Worm (Caenorhabditis elegans) whole organism, early embryonic: ENCODE data around the gene clec-143.

ENCODE experiments used
- B0310.2 ChIP-seq: sonication (generic microtip); optimal IDR thresholded peaks from 2 replicates; lab custom pipeline; 2016; ENCODE audit warnings: mild to moderate bottlenecking, missing genetic modification characterization, missing compliant biosample characterization
- ama-1 ChIP-seq: fragments of 150-350 bp; optimal IDR thresholded peaks from 2 replicates; lab custom pipeline; 2014
- ceh-36 ChIP-seq: sonication (generic microtip); optimal IDR thresholded peaks from 2 replicates; lab custom pipeline; 2016; ENCODE audit warnings: missing genetic modification characterization, inconsistent platforms, missing compliant biosample characterization
- flt-1 ChIP-seq: fragments of 200-800 bp; sonication (Bioruptor generic); IDR thresholded peaks from 2 replicates; pipeline ENCODE4 v1.3.6; 2022; ENCODE audit warnings: missing genetic modification characterization, missing compliant biosample characterization
- hmbx-1 ChIP-seq: sonication (generic microtip); optimal IDR thresholded peaks from 2 replicates; lab custom pipeline; 2016; ENCODE audit warnings: mild to moderate bottlenecking, missing genetic modification characterization, missing compliant biosample characterization
- hmg-4 ChIP-seq: fragments of 200-800 bp; sonication (Bioruptor generic); optimal IDR thresholded peaks from 2 replicates; lab custom pipeline; 2018; ENCODE audit warnings: mild to moderate bottlenecking, missing genetic modification characterization, missing compliant biosample characterization
- pes-1 ChIP-seq: fragments of 200-800 bp; sonication (Bioruptor generic); IDR thresholded peaks from 2 replicates; pipeline ENCODE4 v1.3.6; 2022; ENCODE audit warnings: missing genetic modification reagents, missing genetic modification characterization, missing compliant biosample characterization
- sea-1 ChIP-seq: fragments of 200-800 bp; sonication (Bioruptor generic); conservative IDR thresholded peaks from 2 replicates; pipeline ENCODE4 v1.3.6; 2022; ENCODE audit warnings: missing genetic modification characterization, missing compliant biosample characterization
- tbx-11 ChIP-seq: fragments of 200-800 bp; sonication (Bioruptor generic); IDR thresholded peaks from 2 replicates; pipeline ENCODE4 v1.3.6; 2022; ENCODE audit warnings: missing genetic modification characterization, missing compliant biosample characterization
- tbx-37 ChIP-seq: fragments of 200-800 bp; sonication (Bioruptor generic); conservative IDR thresholded peaks from 2 replicates; pipeline ENCODE4 v1.3.6; 2022; ENCODE audit warnings: missing genetic modification reagents, missing genetic modification characterization, missing compliant biosample characterization
- tra-4 ChIP-seq: sonication (generic microtip); optimal IDR thresholded peaks from 2 replicates; lab custom pipeline; 2017; ENCODE audit warnings: missing genetic modification characterization, missing compliant biosample characterization

Gene clec-143

DNA sequence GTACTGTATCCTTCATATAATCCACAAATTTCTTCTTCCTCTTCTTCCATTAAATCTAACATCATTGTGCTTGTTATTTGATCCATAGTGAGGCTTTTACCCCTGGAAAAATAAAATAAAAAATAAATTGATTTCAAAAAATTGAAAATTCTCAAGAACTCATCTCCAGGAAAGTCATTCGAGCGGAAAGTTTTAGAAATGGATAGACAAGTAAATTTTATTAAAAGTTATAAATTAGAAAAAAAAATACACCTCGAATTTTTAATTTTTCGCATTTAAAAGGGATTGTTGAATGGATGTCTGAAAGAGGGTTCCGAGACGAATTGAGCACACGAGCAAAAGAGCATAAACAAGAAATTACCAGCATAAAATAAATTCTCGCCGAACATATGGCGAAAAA, 48.2 kb downstream of the clec-143 start, which contains the start of gene frpr-21:
Gene frpr-21, minus strand, starts transcription at position 101 of the 400 bp plus-strand sequence.
- TF ChIP-seq tbx-37 (GFP tag; lab: Robert Waterston, UW) = no peak
- TF ChIP-seq ama-1 (lab: Kevin White, UChicago) = no peak
- TF ChIP-seq ceh-36 = no peak
- TF ChIP-seq hmg-4 (GFP tag; lab: Kevin White, UChicago) = no peak
- TF ChIP-seq flt-1 (GFP tag; lab: Robert Waterston, UW) = no peak
- no peak for TF ChIP-seq pes-1 (GFP tag; lab: Robert Waterston, UW)
- no peak for TF ChIP-seq B0310.2
- TF ChIP-seq hmbx-1 (tag; lab: Kevin White, UChicago) = no peak
- TF ChIP-seq tra-4 (tag; lab: Kevin White, UChicago) = no peak
- TF ChIP-seq tbx-11 (GFP tag; lab: Robert Waterston, UW) = no peak
- TF ChIP-seq sea-1 (GFP tag; lab: Robert Waterston, UW) = no peak
